Worm (Caenorhabditis elegans) whole organism, young adult: Measurements from ENCODE around the gene twk-7.
A peak's percentile ranks its signal among the peaks of the same experiment; 100 is the strongest.

Experiments used
- D2030.7 ChIP-seq: fragments of 200-800 bp; sonication (Bioruptor generic); IDR thresholded peaks from 2 replicates; pipeline ENCODE4 v1.3.6; 2022; ENCODE audit warnings: missing genetic modification reagents, missing genetic modification characterization, missing compliant biosample characterization
- cebp-1 ChIP-seq, 2 experiments: fragments of 200-800 bp in 1 of 2; sonication (Bioruptor generic) in 1 of 2; sonication (generic microtip) in 1 of 2; IDR thresholded peaks in 1 of 2; optimal IDR thresholded peaks in 1 of 2; 2 replicates each; pipeline versions ENCODE4 v1.3.6 to Lab custom; 2017 to 2022; ENCODE audit warnings: missing compliant biosample characterization in 2 of 2, missing genetic modification characterization in 2 of 2, mild to moderate bottlenecking in 1 of 2, missing genetic modification reagents in 1 of 2, moderate library complexity in 1 of 2
- lin-40 ChIP-seq: sonication (generic microtip); optimal IDR thresholded peaks from 2 replicates; lab custom pipeline; 2016; ENCODE audit warnings: missing genetic modification characterization, mild to moderate bottlenecking, missing compliant biosample characterization, missing genotype, missing genetic modification reagents
- pha-4 ChIP-seq: fragments of 150-350 bp; sonication (generic microtip); optimal IDR thresholded peaks from 2 replicates; lab custom pipeline; 2014; ENCODE audit warnings: missing biosample characterization, missing genetic modification reagents, missing genetic modification characterization

DNA sequence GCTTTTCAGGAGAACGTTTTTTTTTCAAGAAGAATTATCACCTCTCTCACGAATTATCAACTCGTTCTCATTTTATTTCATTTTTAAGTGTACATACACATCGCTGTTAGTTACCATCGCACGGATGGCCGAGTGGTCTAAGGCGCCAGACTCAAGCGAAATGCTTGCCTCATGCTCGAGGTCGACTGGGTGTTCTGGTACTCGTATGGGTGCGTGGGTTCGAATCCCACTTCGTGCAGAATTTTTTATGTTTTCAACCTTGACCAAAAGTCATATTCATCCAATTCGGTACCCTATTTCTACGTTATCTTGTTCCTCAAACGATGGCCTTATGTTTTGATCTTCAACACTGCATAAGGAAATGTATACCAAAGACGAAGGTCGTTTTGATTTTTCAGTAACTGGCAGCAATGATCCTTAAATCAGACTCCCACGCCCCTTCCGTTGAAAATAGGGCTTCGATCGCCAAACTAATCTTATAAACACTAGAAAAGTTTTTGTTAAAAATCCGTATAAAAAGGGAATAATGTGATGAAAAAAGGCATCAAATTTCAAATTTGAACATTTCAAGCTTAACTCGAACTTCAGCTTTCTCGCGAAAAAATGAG, 4.2 kb downstream of the twk-7 start, which contains the start of gene fip-1:
- TF ChIP-seq lin-40 (tag; lab: Kevin White, UChicago), result no peak
- no peak for TF ChIP-seq cebp-1 (GFP tag; IDR thresholded peaks at IDR 0.05; lab: Robert Waterston, UW)
- no peak for TF ChIP-seq cebp-1 (tag; optimal IDR thresholded peaks at IDR 0.05; lab: Kevin White, UChicago)
- no peak for TF ChIP-seq pha-4
- peak; percentile 76 for TF ChIP-seq D2030.7 (GFP tag; lab: Robert Waterston, UW)
